Fruit fly (Drosophila melanogaster): ENCODE results near the gene CG32640.

The CG32640 gene

DNA sequence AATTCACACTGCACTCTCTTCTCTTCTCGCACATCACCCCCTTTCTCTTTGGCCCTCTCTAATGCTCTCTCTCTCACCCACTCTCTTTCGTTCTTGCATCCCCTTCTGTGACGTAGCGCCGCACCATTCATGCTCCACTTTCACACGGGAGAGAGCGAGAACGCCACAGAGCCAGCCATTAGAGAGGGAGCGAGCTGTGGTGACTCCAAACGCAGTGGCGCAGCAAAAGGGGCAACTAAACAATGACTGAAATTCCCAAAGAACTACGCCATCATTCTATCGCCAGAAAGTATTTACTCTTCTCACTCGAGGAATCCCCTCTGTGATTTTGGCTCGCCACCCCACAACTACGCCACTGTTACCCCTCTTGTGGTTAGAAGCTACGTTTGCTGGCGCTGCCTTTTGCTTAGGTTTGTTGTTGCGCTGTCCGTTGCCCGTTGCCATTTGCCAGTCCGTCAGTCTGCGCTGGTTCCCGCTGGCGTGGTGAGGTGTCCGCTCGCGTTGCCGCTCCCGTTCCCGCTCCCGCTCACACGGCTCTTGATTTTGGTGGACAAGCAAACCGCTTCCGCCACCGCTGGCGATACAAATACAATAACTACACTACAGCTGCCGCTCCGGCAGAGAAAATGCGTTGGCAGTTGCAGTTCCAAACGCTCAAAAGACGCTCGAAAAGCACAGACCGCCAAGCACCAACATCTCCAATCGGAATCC is 46.6 kb upstream of the CG32640 start (continued):
- TF ChIP-seq CG1603 (tag; optimal IDR thresholded peaks at IDR 0.05): peak; percentile 99
- no peak for TF ChIP-seq CG2129 (GFP tag; IDR thresholded peaks at IDR 0.05; ENCODE audit: partially characterized antibody)
- TF ChIP-seq HmgD (GFP tag; optimal IDR thresholded peaks at IDR 0.05): peak; percentile 99
- peak; percentile 98 for TF ChIP-seq danr (GFP tag; IDR thresholded peaks at IDR 0.05)
- peak; percentile 58 for TF ChIP-seq HLHmδ (GFP tag; optimal IDR thresholded peaks at IDR 0.05)
- TF ChIP-seq CG8290 (GFP tag; optimal IDR thresholded peaks at IDR 0.05): peak; percentile 98
- peak; percentile 81 to 100 for TF ChIP-seq CG8290 (tag; optimal IDR thresholded peaks at IDR 0.05)
- peak; percentile 100 for TF ChIP-seq chm (GFP tag; IDR thresholded peaks at IDR 0.05)
- TF ChIP-seq Doc2 (GFP tag; IDR thresholded peaks at IDR 0.05): peak; percentile 96
- TF ChIP-seq Vsx1 (GFP tag; optimal IDR thresholded peaks at IDR 0.05): peak; percentile 94
- peak; percentile 95 for TF ChIP-seq Lhr (GFP tag; optimal IDR thresholded peaks at IDR 0.05)
- peak; percentile 63 for TF ChIP-seq pzg (GFP tag; optimal IDR thresholded peaks at IDR 0.05)
- peak; percentile 96 for TF ChIP-seq wek (GFP tag; optimal IDR thresholded peaks at IDR 0.05)
- TF ChIP-seq sd (tag; optimal IDR thresholded peaks at IDR 0.05): peak; percentile 96
- peak; percentile 98 for TF ChIP-seq Camta (GFP tag; optimal IDR thresholded peaks at IDR 0.05)
- peak; percentile 98 for TF ChIP-seq CG32767 (GFP tag; IDR thresholded peaks at IDR 0.05)
- TF ChIP-seq CG4328 (GFP tag; optimal IDR thresholded peaks at IDR 0.05): peak; percentile 96
- peak; percentile 99 for TF ChIP-seq CG5953 (GFP tag; IDR thresholded peaks at IDR 0.05)
- peak; percentile 99 for TF ChIP-seq CG17359 (tag; optimal IDR thresholded peaks at IDR 0.05)
- TF ChIP-seq gcm (GFP tag; optimal IDR thresholded peaks at IDR 0.05): peak; percentile 97
- TF ChIP-seq Neu2 (GFP tag; optimal IDR thresholded peaks at IDR 0.05; ENCODE audit: borderline replicate concordance): peak; percentile 95
- TF ChIP-seq CG17802 (tag; optimal IDR thresholded peaks at IDR 0.05): peak; percentile 89
- peak; percentile 96 for TF ChIP-seq ftz-f1 (GFP tag; optimal IDR thresholded peaks at IDR 0.05)
- TF ChIP-seq scrt (GFP tag; optimal IDR thresholded peaks at IDR 0.05): peak; percentile 97
- peak; percentile 96 for TF ChIP-seq Max (GFP tag; optimal IDR thresholded peaks at IDR 0.05)
- TF ChIP-seq CG18476 (GFP tag; optimal IDR thresholded peaks at IDR 0.05): peak; percentile 97
- peak; percentile 80 for TF ChIP-seq bigmax (GFP tag; optimal IDR thresholded peaks at IDR 0.05)
- peak; percentile 99 for TF ChIP-seq Awh (GFP tag; IDR thresholded peaks at IDR 0.05)
- no peak for TF ChIP-seq CG7963 (GFP tag; IDR thresholded peaks at IDR 0.05; ENCODE audit: partially characterized antibody)
- TF ChIP-seq CG3726 (GFP tag; IDR thresholded peaks at IDR 0.05): peak; percentile 98
- peak; percentile 97 for TF ChIP-seq CG31441 (GFP tag; IDR thresholded peaks at IDR 0.05)
- peak; percentile 99 for TF ChIP-seq sob (GFP tag; IDR thresholded peaks at IDR 0.05)
- TF ChIP-seq trem (tag; optimal IDR thresholded peaks at IDR 0.05): peak; percentile 90
- TF ChIP-seq odd (GFP tag; optimal IDR thresholded peaks at IDR 0.05): peak; percentile 98
- TF ChIP-seq CG33213 (GFP tag; optimal IDR thresholded peaks at IDR 0.05): peak; percentile 99
- TF ChIP-seq sug (tag; optimal IDR thresholded peaks at IDR 0.05): peak; percentile 96
- peak; percentile 94 for TF ChIP-seq CkIIα-i1 (GFP tag; IDR thresholded peaks at IDR 0.05)
- peak; percentile 99 for TF ChIP-seq CG12219 (GFP tag; optimal IDR thresholded peaks at IDR 0.05)
- TF ChIP-seq ci (GFP tag; IDR thresholded peaks at IDR 0.05): peak; percentile 100
- peak; percentile 98 for TF ChIP-seq sens-2 (GFP tag; IDR thresholded peaks at IDR 0.05)
- peak; percentile 95 for TF ChIP-seq Myb (GFP tag; optimal IDR thresholded peaks at IDR 0.05)
- peak; percentile 97 for TF ChIP-seq Gsc (GFP tag; IDR thresholded peaks at IDR 0.05)
- peak; percentile 98 for TF ChIP-seq CG6689 (GFP tag; IDR thresholded peaks at IDR 0.05)
- peak; percentile 99 for TF ChIP-seq tin (GFP tag; optimal IDR thresholded peaks at IDR 0.05)
- peak; percentile 64; the same call in 1 of the 2 replicates for TF ChIP-seq CG13287 (GFP tag; IDR thresholded peaks at IDR 0.05; ENCODE audit: partially characterized antibody)
- peak; percentile 96 for TF ChIP-seq CG3407 (GFP tag; optimal IDR thresholded peaks at IDR 0.05)
- peak; percentile 97 for TF ChIP-seq Fer2 (tag; optimal IDR thresholded peaks at IDR 0.05)
- peak; percentile 96 for TF ChIP-seq cato (GFP tag; optimal IDR thresholded peaks at IDR 0.05; ENCODE audit: borderline replicate concordance)
- TF ChIP-seq stc (GFP tag; IDR thresholded peaks at IDR 0.05): peak; percentile 99

All from whole organism, embryonic.